Fruit fly (Drosophila melanogaster) Kc167 (cell line): ENCODE measurements around the gene pps.

Experiments used
- Myc ChIP-seq: fragments of >200 bp; optimal IDR thresholded peaks from 2 replicates; lab custom pipeline; 2017; ENCODE audit warnings: missing external identifiers
- h ChIP-seq: fragments of >200 bp; optimal IDR thresholded peaks from 3 replicates; lab custom pipeline; 2018; ENCODE audit warnings: missing external identifiers
- psq ChIP-seq: fragments of >200 bp; optimal IDR thresholded peaks from 2 replicates; lab custom pipeline; 2017; ENCODE audit warnings: missing external identifiers

DNA sequence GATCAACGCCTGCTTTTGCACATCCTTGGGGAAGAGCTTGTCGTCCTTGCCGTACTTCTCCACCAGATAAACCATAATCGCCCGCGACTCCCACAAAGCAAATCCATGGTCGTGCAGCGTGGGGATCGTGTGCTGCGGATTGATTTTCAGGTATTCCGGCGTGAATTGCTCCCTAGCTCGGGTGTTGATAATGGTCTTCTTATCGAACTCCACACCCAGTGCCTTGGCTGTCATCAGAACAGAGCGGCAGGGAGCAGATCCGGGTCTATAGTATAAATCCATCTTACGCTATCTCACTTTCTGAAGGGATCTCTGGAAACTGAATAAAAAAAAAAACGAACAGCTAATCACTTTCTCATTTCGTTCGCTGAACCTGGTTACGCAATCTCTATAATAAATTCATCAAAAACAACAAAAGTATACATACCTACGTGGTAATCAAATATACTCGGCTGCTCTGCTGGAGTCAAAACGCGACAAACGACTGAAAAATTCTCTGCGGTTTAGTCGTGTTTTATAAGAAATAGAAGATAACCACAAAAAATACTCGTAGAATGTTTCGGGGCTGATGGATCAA lies 48.3 kb upstream of the pps start, which contains the start of gene GstD10:
- TF ChIP-seq psq (lab: Kevin White, UChicago) (no peak), h (lab: Kevin White, UChicago) (no peak), Myc (lab: Kevin White, UChicago) (no peak)
